Worm (Caenorhabditis elegans) whole organism, early embryonic: ENCODE results near the gene F11A10.6.

Experiments
- B0310.2 ChIP-seq: sonication (generic microtip); optimal IDR thresholded peaks from 2 replicates; lab custom pipeline; 2016; ENCODE audit warnings: mild to moderate bottlenecking, missing genetic modification characterization, missing compliant biosample characterization
- aly-1 ChIP-seq: sonication (generic microtip); optimal IDR thresholded peaks from 2 replicates; lab custom pipeline; 2016; ENCODE audit warnings: missing genetic modification characterization, missing compliant biosample characterization
- ama-1 ChIP-seq: fragments of 150-350 bp; optimal IDR thresholded peaks from 2 replicates; lab custom pipeline; 2014
- ceh-13 ChIP-seq: fragments of 200-800 bp; sonication (Bioruptor generic); optimal IDR thresholded peaks from 2 replicates; lab custom pipeline; 2018; ENCODE audit warnings: mild to moderate bottlenecking, missing genetic modification characterization, missing compliant biosample characterization
- ceh-36 ChIP-seq: sonication (generic microtip); optimal IDR thresholded peaks from 2 replicates; lab custom pipeline; 2016; ENCODE audit warnings: missing genetic modification characterization, inconsistent platforms, missing compliant biosample characterization
- ets-7 ChIP-seq: sonication (generic microtip); optimal IDR thresholded peaks from 2 replicates; lab custom pipeline; 2016; ENCODE audit warnings: missing genotype, missing genetic modification characterization, missing compliant biosample characterization
- flt-1 ChIP-seq: fragments of 200-800 bp; sonication (Bioruptor generic); IDR thresholded peaks from 2 replicates; pipeline ENCODE4 v1.3.6; 2022; ENCODE audit warnings: missing genetic modification characterization, missing compliant biosample characterization
- hmbx-1 ChIP-seq: sonication (generic microtip); optimal IDR thresholded peaks from 2 replicates; lab custom pipeline; 2016; ENCODE audit warnings: mild to moderate bottlenecking, missing genetic modification characterization, missing compliant biosample characterization
- hmg-4 ChIP-seq: fragments of 200-800 bp; sonication (Bioruptor generic); optimal IDR thresholded peaks from 2 replicates; lab custom pipeline; 2018; ENCODE audit warnings: mild to moderate bottlenecking, missing genetic modification characterization, missing compliant biosample characterization
- hnd-1 ChIP-seq: sonication (generic microtip); optimal IDR thresholded peaks from 2 replicates; lab custom pipeline; 2016; ENCODE audit warnings: missing genetic modification characterization, missing compliant biosample characterization
- pes-1 ChIP-seq: fragments of 200-800 bp; sonication (Bioruptor generic); IDR thresholded peaks from 2 replicates; pipeline ENCODE4 v1.3.6; 2022; ENCODE audit warnings: missing genetic modification reagents, missing genetic modification characterization, missing compliant biosample characterization
- scrt-1 ChIP-seq: fragments of 200-800 bp; sonication (Bioruptor generic); IDR thresholded peaks from 2 replicates; pipeline ENCODE4 v1.3.6; 2022; ENCODE audit warnings: missing genetic modification characterization, missing compliant biosample characterization
- tbx-37 ChIP-seq: fragments of 200-800 bp; sonication (Bioruptor generic); conservative IDR thresholded peaks from 2 replicates; pipeline ENCODE4 v1.3.6; 2022; ENCODE audit warnings: missing genetic modification reagents, missing genetic modification characterization, missing compliant biosample characterization
- tra-4 ChIP-seq: sonication (generic microtip); optimal IDR thresholded peaks from 2 replicates; lab custom pipeline; 2017; ENCODE audit warnings: missing genetic modification characterization, missing compliant biosample characterization

DNA sequence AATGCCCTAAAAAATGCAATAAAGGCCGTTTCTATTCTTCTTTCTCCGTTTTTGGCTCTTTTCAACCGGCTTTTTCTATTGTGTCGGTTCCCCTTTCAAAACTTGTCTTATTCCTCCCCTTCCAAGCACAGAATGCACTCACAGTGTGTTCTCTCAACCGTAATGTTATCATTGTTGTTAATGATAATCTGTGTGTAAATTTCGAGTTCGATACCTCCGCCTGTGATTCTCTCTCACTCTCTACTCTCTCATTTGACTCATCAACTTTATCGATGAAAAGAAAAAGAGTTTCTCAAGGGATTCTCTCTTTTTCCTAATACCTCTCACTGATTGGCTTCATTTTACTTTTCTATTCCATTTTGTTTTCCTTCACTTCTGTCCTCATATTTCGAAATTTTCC, 39.3 kb upstream of the F11A10.6 start:
- TF ChIP-seq pes-1 (GFP tag; lab: Robert Waterston, UW) = no peak
- no peak for TF ChIP-seq aly-1 (tag; lab: Kevin White, UChicago)
- no peak for TF ChIP-seq ama-1
- TF ChIP-seq tbx-37 (GFP tag; lab: Robert Waterston, UW) = no peak
- TF ChIP-seq scrt-1 (GFP tag; lab: Robert Waterston, UW) = no peak
- no peak for TF ChIP-seq tra-4 (tag; lab: Kevin White, UChicago)
- no peak for TF ChIP-seq hnd-1 (tag; lab: Kevin White, UChicago)
- no peak for TF ChIP-seq ceh-36
- TF ChIP-seq B0310.2 (tag; lab: Kevin White, UChicago) = no peak
- no peak for TF ChIP-seq hmg-4 (GFP tag; lab: Kevin White, UChicago)
- TF ChIP-seq hmbx-1 (tag; lab: Kevin White, UChicago) = no peak
- no peak for TF ChIP-seq ceh-13 (GFP tag; lab: Kevin White, UChicago)
- no peak for TF ChIP-seq flt-1 (GFP tag; lab: Robert Waterston, UW)
- no peak for TF ChIP-seq ets-7 (tag; lab: Kevin White, UChicago)
